Worm (Caenorhabditis elegans) whole organism, L3 larva: ENCODE data around the gene oac-10.

Source experiments
- R02D3.7 ChIP-seq: fragments of 150-350 bp; optimal IDR thresholded peaks from 2 replicates; lab custom pipeline; 2014; ENCODE audit warnings: missing biosample characterization, missing genetic modification characterization
- aly-2 ChIP-seq: fragments of 150-350 bp; optimal IDR thresholded peaks from 2 replicates; lab custom pipeline; 2014; ENCODE audit warnings: missing biosample characterization, missing genetic modification characterization
- ama-1 ChIP-seq: fragments of 150-350 bp; optimal IDR thresholded peaks from 2 replicates; lab custom pipeline; 2018
- ceh-28 ChIP-seq: fragments of 150-350 bp; optimal IDR thresholded peaks from 2 replicates; lab custom pipeline; 2014; ENCODE audit warnings: missing biosample characterization, missing genetic modification reagents, missing genetic modification characterization
- ceh-9 ChIP-seq: sonication (generic microtip); optimal IDR thresholded peaks from 2 replicates; lab custom pipeline; 2018; ENCODE audit warnings: missing biosample characterization, missing genetic modification characterization
- egl-5 ChIP-seq: fragments of 150-350 bp; optimal IDR thresholded peaks from 2 replicates; lab custom pipeline; 2017; ENCODE audit warnings: missing biosample characterization, missing genetic modification reagents, missing genetic modification characterization, inconsistent platforms
- elt-1 ChIP-seq: fragments of 150-350 bp; optimal IDR thresholded peaks from 2 replicates; lab custom pipeline; 2014; ENCODE audit warnings: missing biosample characterization, missing genetic modification characterization
- elt-2 ChIP-seq: sonication (generic microtip); optimal IDR thresholded peaks from 2 replicates; lab custom pipeline; 2016; ENCODE audit warnings: missing genetic modification reagents, mild to moderate bottlenecking, missing genetic modification characterization, missing compliant biosample characterization
- eor-1 ChIP-seq, 2 experiments: fragments of 150-350 bp; optimal IDR thresholded peaks; 2 replicates each; lab custom pipeline; 2014 to 2018; ENCODE audit warnings: missing biosample characterization in 2 of 2, missing genetic modification characterization in 2 of 2
- fkh-2 ChIP-seq: fragments of 150-350 bp; optimal IDR thresholded peaks from 2 replicates; lab custom pipeline; 2014; ENCODE audit warnings: missing biosample characterization, missing genetic modification reagents, missing genetic modification characterization
- fos-1 ChIP-seq: fragments of 150-350 bp; optimal IDR thresholded peaks from 2 replicates; lab custom pipeline; 2014; ENCODE audit warnings: missing biosample characterization, missing genetic modification characterization
- jun-1 ChIP-seq: fragments of 150-350 bp; optimal IDR thresholded peaks from 2 replicates; lab custom pipeline; 2014; ENCODE audit warnings: missing biosample characterization, missing genetic modification reagents, missing genetic modification characterization
- lin-15B ChIP-seq: fragments of 150-350 bp; optimal IDR thresholded peaks from 2 replicates; lab custom pipeline; 2014; ENCODE audit warnings: missing biosample characterization, missing genetic modification characterization
- lin-39 ChIP-seq: fragments of 150-350 bp; optimal IDR thresholded peaks from 2 replicates; lab custom pipeline; 2018; ENCODE audit warnings: missing biosample characterization, missing genetic modification reagents, missing genetic modification characterization
- lsy-12 ChIP-seq: sonication (generic microtip); optimal IDR thresholded peaks from 2 replicates; lab custom pipeline; 2016; ENCODE audit warnings: mild to moderate bottlenecking, missing genetic modification characterization, missing compliant biosample characterization
- mdl-1 ChIP-seq: fragments of 150-350 bp; optimal IDR thresholded peaks from 2 replicates; lab custom pipeline; 2014; ENCODE audit warnings: missing biosample characterization, missing genetic modification characterization
- mml-1 ChIP-seq: fragments of 150-350 bp; sonication (generic microtip); optimal IDR thresholded peaks from 3 replicates; lab custom pipeline; 2014; ENCODE audit warnings: missing biosample characterization, missing genetic modification characterization
- nfya-1 ChIP-seq: sonication (generic microtip); optimal IDR thresholded peaks from 2 replicates; lab custom pipeline; 2017; ENCODE audit warnings: missing genetic modification characterization, mild to moderate bottlenecking, missing compliant biosample characterization, antibody characterized with exemption, moderate library complexity; ENCODE audit not compliant: insufficient read depth
- nhr-11 ChIP-seq: fragments of 150-350 bp; optimal IDR thresholded peaks from 2 replicates; lab custom pipeline; 2014; ENCODE audit warnings: missing biosample characterization, missing genetic modification characterization
- nhr-12 ChIP-seq: fragments of 150-350 bp; optimal IDR thresholded peaks from 2 replicates; lab custom pipeline; 2014; ENCODE audit warnings: missing biosample characterization, missing genetic modification characterization
- nhr-23 ChIP-seq: fragments of 150-350 bp; optimal IDR thresholded peaks from 2 replicates; lab custom pipeline; 2014; ENCODE audit warnings: missing biosample characterization, missing genetic modification reagents, missing genetic modification characterization
- nhr-237 ChIP-seq: fragments of 150-350 bp; optimal IDR thresholded peaks from 2 replicates; lab custom pipeline; 2014; ENCODE audit warnings: missing biosample characterization, missing genetic modification characterization
- nhr-25 ChIP-seq: sonication (generic microtip); optimal IDR thresholded peaks from 2 replicates; lab custom pipeline; 2017; ENCODE audit warnings: missing biosample characterization, missing genetic modification characterization
- nhr-28 ChIP-seq: fragments of 150-350 bp; optimal IDR thresholded peaks from 2 replicates; lab custom pipeline; 2014; ENCODE audit warnings: missing biosample characterization, missing genetic modification characterization
- nhr-43 ChIP-seq: sonication (generic microtip); optimal IDR thresholded peaks from 2 replicates; lab custom pipeline; 2016; ENCODE audit warnings: mild to moderate bottlenecking, missing genetic modification characterization, missing compliant biosample characterization; ENCODE audit not compliant: poor library complexity, severe bottlenecking
- nhr-67 ChIP-seq: fragments of 150-350 bp; optimal IDR thresholded peaks from 2 replicates; lab custom pipeline; 2014; ENCODE audit warnings: missing biosample characterization, missing genetic modification characterization
- nhr-77 ChIP-seq: fragments of 150-350 bp; optimal IDR thresholded peaks from 2 replicates; lab custom pipeline; 2014; ENCODE audit warnings: missing biosample characterization, missing genetic modification characterization
- pqm-1 ChIP-seq: fragments of 150-350 bp; optimal IDR thresholded peaks from 2 replicates; lab custom pipeline; 2017; ENCODE audit warnings: missing biosample characterization, missing genetic modification characterization, inconsistent platforms
- sea-2 ChIP-seq: fragments of 150-350 bp; sonication (generic microtip); optimal IDR thresholded peaks from 4 replicates; lab custom pipeline; 2014; ENCODE audit warnings: missing biosample characterization, missing genetic modification reagents, missing genetic modification characterization
- skn-1 ChIP-seq: fragments of 150-350 bp; optimal IDR thresholded peaks from 2 replicates; lab custom pipeline; 2014; ENCODE audit warnings: missing biosample characterization, missing genetic modification characterization
- snpc-4 ChIP-seq: fragments of 150-350 bp; optimal IDR thresholded peaks from 2 replicates; lab custom pipeline; 2014; ENCODE audit warnings: missing biosample characterization, missing genetic modification characterization
- tbx-2 ChIP-seq: sonication (generic microtip); optimal IDR thresholded peaks from 2 replicates; lab custom pipeline; 2016; ENCODE audit warnings: mild to moderate bottlenecking, missing genetic modification characterization, missing compliant biosample characterization
- unc-39 ChIP-seq: sonication (generic microtip); optimal IDR thresholded peaks from 4 replicates; lab custom pipeline; 2017; ENCODE audit warnings: missing biosample characterization, missing genetic modification characterization
- unc-62 ChIP-seq: fragments of 150-350 bp; sonication (generic microtip); optimal IDR thresholded peaks from 4 replicates; lab custom pipeline; 2014; ENCODE audit warnings: missing biosample characterization, missing genetic modification reagents, missing genetic modification characterization
- zag-1 ChIP-seq: fragments of 150-350 bp; optimal IDR thresholded peaks from 2 replicates; lab custom pipeline; 2014; ENCODE audit warnings: missing biosample characterization, missing genetic modification characterization

oac-10 gene

DNA sequence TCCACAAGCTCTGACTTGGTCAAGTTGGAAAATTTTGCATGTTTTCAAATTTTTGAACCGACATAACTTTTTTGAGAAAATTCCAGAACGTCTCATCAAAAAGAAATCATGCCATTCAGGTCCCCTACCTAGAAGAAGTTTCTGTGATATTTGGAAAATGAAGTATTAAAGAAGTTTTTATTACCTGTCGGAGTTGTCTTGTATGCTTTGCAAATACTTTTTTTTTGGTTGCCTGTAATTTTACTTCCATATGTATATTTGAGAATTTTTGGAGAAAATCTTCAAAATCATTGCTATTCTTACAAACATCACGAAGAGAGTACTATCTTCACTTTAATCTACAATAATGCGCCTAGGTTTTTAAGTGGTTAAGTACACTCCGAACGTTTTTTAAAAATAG is 19.0 kb upstream of the oac-10 start, which contains the start of gene nhr-72:
Gene nhr-72 (minus strand): TSS at position 101 of the 400 bp plus-strand sequence.
- no peak for TF ChIP-seq nfya-1
- no peak for TF ChIP-seq nhr-237 (tag; lab: Kevin White, UChicago)
- TF ChIP-seq mml-1 (tag; lab: Kevin White, UChicago), result no peak
- TF ChIP-seq unc-62 (GFP tag; lab: Kevin White, UChicago), result no peak
- no peak for TF ChIP-seq elt-1
- TF ChIP-seq lsy-12 (tag; lab: Kevin White, UChicago), result no peak
- TF ChIP-seq tbx-2 (tag; lab: Kevin White, UChicago), result no peak
- TF ChIP-seq nhr-77 (tag; lab: Kevin White, UChicago), result no peak
- TF ChIP-seq mdl-1 (tag; lab: Kevin White, UChicago), result no peak
- no peak for TF ChIP-seq snpc-4 (tag; lab: Kevin White, UChicago)
- no peak for TF ChIP-seq skn-1
- TF ChIP-seq elt-2 (tag; lab: Kevin White, UChicago), result no peak
- TF ChIP-seq pqm-1, result no peak
- TF ChIP-seq ceh-28 (tag; lab: Kevin White, UChicago), result no peak
- TF ChIP-seq nhr-28 (tag; lab: Kevin White, UChicago), result no peak
- TF ChIP-seq zag-1, result no peak
- no peak for TF ChIP-seq ama-1 (lab: Kevin White, UChicago)
- no peak for TF ChIP-seq nhr-43 (tag; lab: Kevin White, UChicago)
- no peak for TF ChIP-seq R02D3.7
- no peak for TF ChIP-seq fos-1 (tag; lab: Kevin White, UChicago)
- TF ChIP-seq, all 47 proteins: peak for 0

DNA sequence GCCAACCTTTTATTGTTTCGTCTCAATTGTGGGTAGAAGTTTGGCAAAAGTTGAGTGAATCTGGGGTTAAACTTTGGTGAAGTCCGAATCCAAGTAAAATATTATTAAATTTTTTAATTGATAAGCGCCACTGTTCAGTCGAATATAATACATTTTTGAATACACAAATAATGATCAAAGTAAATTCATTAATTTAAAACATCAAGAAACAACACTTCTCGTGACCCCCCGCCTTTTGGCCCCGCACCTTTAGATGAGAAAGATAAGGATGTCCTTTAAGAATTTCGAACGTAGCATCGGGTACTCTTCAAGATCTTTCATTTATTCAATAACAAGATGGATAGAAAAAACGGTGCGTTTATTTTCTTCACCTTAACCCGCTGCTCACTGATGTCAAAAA is 17.0 kb upstream of the oac-10 start, which contains the start of gene nhr-257:
Gene nhr-257 (plus strand): TSS at position 301 of the 400 bp plus-strand sequence.
- TF ChIP-seq lin-39 (tag; lab: Kevin White, UChicago) (no peak), ceh-9 (tag; lab: Kevin White, UChicago) (no peak), nhr-11 (tag; lab: Kevin White, UChicago) (no peak), mdl-1 (tag; lab: Kevin White, UChicago) (no peak), aly-2 (tag; lab: Kevin White, UChicago) (no peak)

DNA sequence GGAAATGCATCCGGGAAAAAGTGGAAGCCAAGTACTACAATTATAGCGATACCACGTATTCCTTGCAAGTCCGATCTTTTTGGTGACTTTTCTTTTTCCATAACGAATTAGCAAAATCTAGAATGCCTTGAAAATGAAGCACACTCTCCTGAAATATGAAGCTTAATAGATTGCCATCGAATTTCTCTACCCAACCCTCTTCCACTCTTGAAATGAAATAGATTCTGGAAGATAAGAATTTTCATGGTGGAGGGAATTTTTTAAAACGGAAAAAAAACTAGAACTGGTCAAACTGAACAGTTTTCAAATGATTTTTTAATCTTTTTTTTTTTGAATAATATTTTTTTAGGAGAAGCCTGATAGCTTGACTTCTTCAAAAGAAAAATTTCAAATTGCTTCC is 8.9 kb upstream of the oac-10 start, which contains the start of gene oac-11:
Gene oac-11 (minus strand): TSS at position 101 of the 400 bp plus-strand sequence.
- no peak for TF ChIP-seq jun-1
- no peak for TF ChIP-seq eor-1 (tag; optimal IDR thresholded peaks at IDR 0.05; lab: Kevin White, UChicago)
- no peak for TF ChIP-seq snpc-4 (tag; lab: Kevin White, UChicago)
- TF ChIP-seq ceh-9 (tag; lab: Kevin White, UChicago), result no peak
- no peak for TF ChIP-seq nhr-25 (tag; lab: Kevin White, UChicago)
- no peak for TF ChIP-seq unc-62 (GFP tag; lab: Kevin White, UChicago)
- TF ChIP-seq fkh-2 (tag; lab: Kevin White, UChicago), result no peak

DNA sequence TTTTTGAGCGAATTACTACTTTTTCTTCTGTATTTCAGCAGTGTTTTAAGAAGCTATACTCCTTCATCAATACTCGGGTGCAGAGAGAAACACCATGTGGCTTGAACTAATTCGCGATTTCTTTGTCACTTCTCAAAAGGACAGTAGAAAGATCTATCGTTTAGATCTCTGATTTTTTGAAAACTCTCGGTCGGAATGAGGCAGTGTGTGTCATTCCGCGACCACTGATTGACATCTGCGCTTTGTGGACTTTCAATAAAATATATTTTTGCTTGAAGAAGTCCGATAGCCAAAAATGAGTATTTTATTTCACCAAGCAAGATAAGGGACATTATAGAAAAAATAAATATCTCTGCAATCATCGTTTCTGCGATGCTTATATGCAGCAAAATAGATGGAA is 7.6 kb upstream of the oac-10 start:
- no peak for TF ChIP-seq R02D3.7
- no peak for TF ChIP-seq mml-1 (tag; lab: Kevin White, UChicago)
- TF ChIP-seq elt-1, result peak; percentile 60
- peak; percentile 7 for TF ChIP-seq nhr-23
- TF ChIP-seq unc-62 (GFP tag; lab: Kevin White, UChicago), result no peak

DNA sequence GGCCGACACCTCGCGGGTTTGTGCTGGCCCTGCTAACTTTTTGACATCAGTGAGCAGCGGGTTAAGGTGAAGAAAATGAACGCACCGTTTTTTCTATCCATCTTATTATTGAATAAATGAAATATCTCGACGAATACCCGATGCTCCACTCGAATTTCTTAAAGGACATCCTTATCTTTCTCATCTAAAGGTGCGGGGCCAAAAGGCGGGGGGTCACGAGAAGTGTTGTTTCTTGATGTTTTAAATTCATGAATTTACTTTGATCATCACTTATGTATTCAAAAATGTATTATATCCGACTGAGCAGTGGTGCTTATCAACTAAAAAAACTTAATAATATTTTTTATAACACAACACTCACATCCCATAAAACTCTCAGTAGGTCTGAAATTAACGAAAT is 5.0 kb upstream of the oac-10 start, which contains the start of gene nhr-261:
Gene nhr-261 (minus strand): TSS at position 101 of the 400 bp plus-strand sequence.
- no peak for TF ChIP-seq egl-5
- no peak for TF ChIP-seq sea-2 (GFP tag; lab: Kevin White, UChicago)
- no peak for TF ChIP-seq elt-2 (tag; lab: Kevin White, UChicago)
- no peak for TF ChIP-seq mdl-1 (tag; lab: Kevin White, UChicago)
- no peak for TF ChIP-seq nfya-1
- no peak for TF ChIP-seq snpc-4 (tag; lab: Kevin White, UChicago)
- TF ChIP-seq lin-39 (tag; lab: Kevin White, UChicago), result no peak
- no peak for TF ChIP-seq lsy-12 (tag; lab: Kevin White, UChicago)
- TF ChIP-seq nhr-12, result no peak
- TF ChIP-seq unc-39 (tag; lab: Kevin White, UChicago), result no peak
- TF ChIP-seq nhr-77 (tag; lab: Kevin White, UChicago), result no peak
- TF ChIP-seq ceh-9 (tag; lab: Kevin White, UChicago), result no peak
- no peak for TF ChIP-seq unc-62 (GFP tag; lab: Kevin White, UChicago)
- TF ChIP-seq lin-15B (tag; lab: Kevin White, UChicago), result no peak
- no peak for TF ChIP-seq tbx-2 (tag; lab: Kevin White, UChicago)
- TF ChIP-seq nhr-67, result no peak
- TF ChIP-seq, all 47 proteins: peak for 0
